Worm (Caenorhabditis elegans): ENCODE data around the gene nrsn-1.
A peak's percentile ranks its signal among the peaks of the same experiment; 100 is the strongest.

Gene nrsn-1

DNA sequence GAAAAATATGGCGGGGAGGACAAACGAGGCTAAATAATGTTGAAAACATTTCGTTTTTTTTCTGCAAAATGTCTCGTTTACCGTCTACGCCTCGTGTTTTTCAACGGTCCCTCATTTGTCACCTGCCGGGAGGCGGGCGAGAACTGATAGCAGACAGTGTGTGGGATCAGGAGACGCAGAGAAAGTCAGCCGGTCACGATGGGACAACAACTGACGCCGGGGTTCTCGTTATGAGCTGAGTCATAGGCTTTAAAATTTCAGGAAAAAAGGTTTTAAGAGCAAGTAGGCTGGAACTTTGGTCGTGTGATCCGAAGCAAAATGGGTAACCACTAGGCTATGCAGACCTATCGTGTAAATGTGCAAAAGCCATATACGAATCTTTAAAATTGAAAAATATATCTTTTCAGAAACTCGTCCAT is 30.0 kb downstream of the nrsn-1 start, which contains the start of gene W08A12.2:
Gene W08A12.2 (minus strand): TSS at position 103 of the 419 bp plus-strand sequence.
- TF ChIP-seq tab-1 (GFP tag; IDR thresholded peaks at IDR 0.05) (0 out of 2 replicates have a peak, but pooled peaks have one; percentile 27), ztf-29 (GFP tag; IDR thresholded peaks at IDR 0.05) (no peak)

DNA sequence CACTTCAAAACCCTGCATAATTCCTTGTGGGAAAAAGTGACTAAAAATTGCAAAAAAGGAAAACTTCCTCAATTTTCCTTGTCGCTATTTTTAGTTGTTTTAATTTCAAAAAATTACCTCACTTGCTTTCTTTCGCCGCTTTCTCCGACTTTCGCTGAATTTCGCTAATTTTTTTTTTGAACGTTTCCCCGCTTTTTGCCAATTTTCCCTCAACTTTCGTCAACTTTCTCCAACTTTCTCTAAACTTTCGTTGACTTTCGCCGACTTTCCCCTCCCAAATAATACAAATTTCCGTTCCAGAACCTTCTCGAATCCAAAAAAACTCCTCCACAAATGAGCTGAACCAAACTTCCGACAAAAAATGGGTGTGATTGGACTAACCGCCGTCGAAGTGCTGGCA is 33.2 kb downstream of the nrsn-1 start, which contains the start of gene W08A12.3:
Gene W08A12.3 (plus strand): TSS at position 301 of the 400 bp plus-strand sequence.
- no peak for TF ChIP-seq ztf-29 (GFP tag; IDR thresholded peaks at IDR 0.05)
- no peak for TF ChIP-seq med-1 (GFP tag; optimal IDR thresholded peaks at IDR 0.05; ENCODE audit: insufficient read depth)

ce11 chrV:3678513-3678912 is 37.3 kb downstream of the nrsn-1 start:
- TF ChIP-seq klf-2 (GFP tag; conservative IDR thresholded peaks at IDR 0.05) (no peak), ztf-23 (GFP tag; IDR thresholded peaks at IDR 0.05) (no peak), med-1 (GFP tag; optimal IDR thresholded peaks at IDR 0.05; ENCODE audit: insufficient read depth) (no peak), T22C8.4 (GFP tag; IDR thresholded peaks at IDR 0.05) (no peak), ref-1 (GFP tag; conservative IDR thresholded peaks at IDR 0.05) (no peak), ztf-29 (GFP tag; IDR thresholded peaks at IDR 0.05) (no peak), tab-1 (GFP tag; IDR thresholded peaks at IDR 0.05) (no peak)

- TF ChIP-seq ztf-29 (GFP tag; IDR thresholded peaks at IDR 0.05) (no peak), T22C8.4 (GFP tag; IDR thresholded peaks at IDR 0.05) (no peak), ref-1 (GFP tag; conservative IDR thresholded peaks at IDR 0.05) (no peak), med-1 (GFP tag; optimal IDR thresholded peaks at IDR 0.05; ENCODE audit: insufficient read depth) (no peak), ztf-23 (GFP tag; IDR thresholded peaks at IDR 0.05) (no peak), cog-1 (tag; optimal IDR thresholded peaks at IDR 0.05) (no peak), tab-1 (GFP tag; IDR thresholded peaks at IDR 0.05) (no peak), klf-2 (GFP tag; conservative IDR thresholded peaks at IDR 0.05) (no peak), flt-1 (GFP tag; IDR thresholded peaks at IDR 0.05) (no peak)
These were observed 38.6 kb downstream of the nrsn-1 start for ce11 chrV:3677212-3677611.

DNA sequence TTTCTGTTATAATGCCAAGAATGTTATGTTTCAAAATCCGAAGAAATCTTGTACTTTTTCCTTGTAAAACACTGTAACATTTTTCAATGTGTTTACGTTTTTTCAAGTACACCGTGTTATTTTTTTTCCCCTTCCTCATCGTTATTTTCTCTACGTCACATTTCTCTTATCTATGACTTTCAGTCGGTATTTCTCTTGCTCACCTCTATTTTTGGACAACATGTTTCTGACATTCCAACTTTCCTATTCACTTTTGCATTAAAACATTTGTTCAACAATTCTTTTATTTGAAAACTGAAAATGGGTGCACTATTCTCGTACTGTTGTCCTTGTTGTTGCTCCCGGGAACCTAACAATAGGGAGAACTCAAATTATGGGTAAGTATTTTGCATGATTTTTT is 42.7 kb downstream of the nrsn-1 start, which contains the start of gene pals-33:
Gene pals-33 (plus strand): TSS at position 301 of the 400 bp plus-strand sequence.
- TF ChIP-seq ztf-29 (GFP tag; IDR thresholded peaks at IDR 0.05): no peak
- no peak for TF ChIP-seq med-1 (GFP tag; optimal IDR thresholded peaks at IDR 0.05; ENCODE audit: insufficient read depth)
- TF ChIP-seq klf-2 (GFP tag; conservative IDR thresholded peaks at IDR 0.05): no peak
- no peak for TF ChIP-seq ref-1 (GFP tag; conservative IDR thresholded peaks at IDR 0.05)
- no peak for TF ChIP-seq flt-1 (GFP tag; IDR thresholded peaks at IDR 0.05)
- no peak for TF ChIP-seq ztf-23 (GFP tag; IDR thresholded peaks at IDR 0.05)
- TF ChIP-seq cog-1 (tag; optimal IDR thresholded peaks at IDR 0.05): no peak
- TF ChIP-seq tab-1 (GFP tag; IDR thresholded peaks at IDR 0.05): no peak
- no peak for TF ChIP-seq T22C8.4 (GFP tag; IDR thresholded peaks at IDR 0.05)

DNA sequence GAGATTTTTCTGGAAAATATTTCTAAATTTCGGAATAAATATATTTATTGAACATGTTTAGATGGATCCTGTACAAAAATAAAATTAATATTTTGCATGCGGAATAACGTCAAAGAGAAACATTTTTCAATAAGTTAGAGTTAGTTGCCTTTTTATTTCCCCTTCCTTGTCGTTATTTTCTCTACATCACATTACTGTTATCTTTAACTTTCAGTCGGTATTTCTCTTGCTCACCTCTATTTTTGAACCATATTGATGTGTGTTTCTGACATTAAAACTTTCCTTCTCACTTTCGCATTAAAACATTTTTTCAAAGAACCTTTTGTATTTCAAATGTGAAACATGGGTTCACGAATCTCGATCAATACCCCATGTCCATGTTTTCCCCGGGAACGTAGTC is 45.3 kb downstream of the nrsn-1 start, which contains the start of gene Y39H10B.3:
Gene Y39H10B.3 (plus strand): TSS at position 301 of the 400 bp plus-strand sequence.
- TF ChIP-seq ztf-23 (GFP tag; IDR thresholded peaks at IDR 0.05) (no peak), flt-1 (GFP tag; IDR thresholded peaks at IDR 0.05) (no peak), klf-2 (GFP tag; conservative IDR thresholded peaks at IDR 0.05) (no peak), med-1 (GFP tag; optimal IDR thresholded peaks at IDR 0.05; ENCODE audit: insufficient read depth) (no peak), cog-1 (tag; optimal IDR thresholded peaks at IDR 0.05) (no peak), ref-1 (GFP tag; conservative IDR thresholded peaks at IDR 0.05) (no peak), tab-1 (GFP tag; IDR thresholded peaks at IDR 0.05) (no peak), T22C8.4 (GFP tag; IDR thresholded peaks at IDR 0.05) (no peak), ztf-29 (GFP tag; IDR thresholded peaks at IDR 0.05) (no peak)

DNA sequence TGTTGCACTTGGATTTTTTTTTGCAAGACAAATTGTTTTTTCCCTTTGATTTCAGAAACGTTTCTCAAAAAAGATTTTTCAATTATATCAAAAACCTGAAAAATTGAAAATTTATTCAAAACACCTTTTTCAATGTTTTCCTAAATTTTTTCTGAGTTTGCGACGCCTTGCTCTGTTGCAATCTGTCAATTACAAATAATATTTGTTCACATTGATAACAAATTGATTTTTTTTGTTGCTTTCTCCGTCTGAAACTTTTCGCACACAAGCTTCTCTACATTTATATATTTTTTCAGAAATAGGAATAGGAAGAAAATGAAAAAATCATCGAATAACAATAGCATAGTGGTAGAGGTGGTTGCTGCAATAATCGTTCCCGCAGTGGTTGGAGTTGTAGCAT is 47.3 kb downstream of the nrsn-1 start, which contains the start of gene Y39H10B.2:
Gene Y39H10B.2 (plus strand): TSS at position 301 of the 400 bp plus-strand sequence.
- no peak for TF ChIP-seq T22C8.4 (GFP tag; IDR thresholded peaks at IDR 0.05)
- no peak for TF ChIP-seq med-1 (GFP tag; optimal IDR thresholded peaks at IDR 0.05; ENCODE audit: insufficient read depth)
- TF ChIP-seq klf-2 (GFP tag; conservative IDR thresholded peaks at IDR 0.05): no peak
- no peak for TF ChIP-seq ztf-23 (GFP tag; IDR thresholded peaks at IDR 0.05)
- no peak for TF ChIP-seq cog-1 (tag; optimal IDR thresholded peaks at IDR 0.05)
- TF ChIP-seq tab-1 (GFP tag; IDR thresholded peaks at IDR 0.05): no peak
- no peak for TF ChIP-seq ref-1 (GFP tag; conservative IDR thresholded peaks at IDR 0.05)
- no peak for TF ChIP-seq flt-1 (GFP tag; IDR thresholded peaks at IDR 0.05)
- TF ChIP-seq ztf-29 (GFP tag; IDR thresholded peaks at IDR 0.05): no peak

DNA sequence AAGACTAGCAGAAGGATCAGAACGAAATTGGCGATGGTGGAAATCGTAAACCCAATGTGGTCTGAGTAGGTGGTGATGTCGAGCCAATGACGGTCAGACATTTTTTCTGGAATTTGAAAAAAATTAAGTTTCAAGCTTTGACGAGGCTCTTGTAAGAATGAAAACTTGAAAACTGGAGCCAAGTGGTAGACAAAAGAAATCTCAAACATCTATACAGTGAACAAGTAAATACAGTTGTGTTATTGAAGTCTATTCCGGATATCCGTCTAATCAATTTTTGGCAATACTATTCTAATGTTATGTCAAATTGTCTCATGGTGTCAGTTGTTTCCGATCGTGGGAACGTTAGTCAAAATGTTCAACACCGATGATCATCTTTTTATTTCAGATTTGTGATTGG is 48.9 kb downstream of the nrsn-1 start, which contains the start of gene str-113:
Gene str-113 (minus strand): TSS at position 101 of the 400 bp plus-strand sequence.
- TF ChIP-seq ref-1 (GFP tag; conservative IDR thresholded peaks at IDR 0.05) (no peak), tab-1 (GFP tag; IDR thresholded peaks at IDR 0.05) (no peak), med-1 (GFP tag; optimal IDR thresholded peaks at IDR 0.05; ENCODE audit: insufficient read depth) (no peak), ztf-29 (GFP tag; IDR thresholded peaks at IDR 0.05) (no peak)

All from whole organism, midembryonic.